Fruit fly (Drosophila melanogaster): ENCODE measurements around the gene Dbct.

Dbct gene

dm6 chrX:15085777-15086510, at the start of gene Dbct, which contains the start of gene CG15027 (continued):
- TF ChIP-seq Scr (GFP tag; IDR thresholded peaks at IDR 0.05; ENCODE audit: partially characterized antibody) (peak; percentile 84), CG16813 (GFP tag; IDR thresholded peaks at IDR 0.05; ENCODE audit: partially characterized antibody) (peak; percentile 78), Doc2 (GFP tag; IDR thresholded peaks at IDR 0.05) (no peak), zf30C (GFP tag; optimal IDR thresholded peaks at IDR 0.05) (peak; percentile 89), Xrp1 (GFP tag; IDR thresholded peaks at IDR 0.05) (peak; percentile 83), CG12155 (GFP tag; optimal IDR thresholded peaks at IDR 0.05) (peak; percentile 63), CG6654 (GFP tag; optimal IDR thresholded peaks at IDR 0.05) (no peak), schlank (tag; optimal IDR thresholded peaks at IDR 0.05) (no peak), Usf (GFP tag; optimal IDR thresholded peaks at IDR 0.05) (no peak), Blimp-1 (GFP tag; optimal IDR thresholded peaks at IDR 0.05) (peak; percentile 47), CG17359 (tag; optimal IDR thresholded peaks at IDR 0.05) (peak; percentile 54), CG4328 (GFP tag; optimal IDR thresholded peaks at IDR 0.05) (peak; percentile 70), tin (GFP tag; optimal IDR thresholded peaks at IDR 0.05) (peak; percentile 57), CG6813 (GFP tag; optimal IDR thresholded peaks at IDR 0.05) (no peak), Optix (GFP tag; IDR thresholded peaks at IDR 0.05) (no peak), mirr (GFP tag; optimal IDR thresholded peaks at IDR 0.05) (no peak), B-H2 (GFP tag; optimal IDR thresholded peaks at IDR 0.05) (peak; percentile 70), CG13775 (GFP tag; optimal IDR thresholded peaks at IDR 0.05) (peak; percentile 68), CG18011 (GFP tag; optimal IDR thresholded peaks at IDR 0.05) (no peak), CG14050 (GFP tag; IDR thresholded peaks at IDR 0.05) (peak; percentile 22; the same call in 1 of the 3 replicates), Gug (GFP tag; IDR thresholded peaks at IDR 0.05) (0 out of 4 replicates have a peak, but pooled peaks have one; percentile 43), onecut (GFP tag; IDR thresholded peaks at IDR 0.05) (no peak), HmgD (GFP tag; optimal IDR thresholded peaks at IDR 0.05) (no peak), CG12769 (tag; optimal IDR thresholded peaks at IDR 0.05) (peak; percentile 23), ftz-f1 (GFP tag; optimal IDR thresholded peaks at IDR 0.05) (no peak), ro (GFP tag; IDR thresholded peaks at IDR 0.05) (no peak), CG7357 (GFP tag; IDR thresholded peaks at IDR 0.05) (0 out of 3 replicates have a peak, but pooled peaks have one; percentile 35), CG1233 (GFP tag; optimal IDR thresholded peaks at IDR 0.05) (peak; percentile 58), zfh1 (GFP tag; IDR thresholded peaks at IDR 0.05) (peak; percentile 73), CG17328 (GFP tag; IDR thresholded peaks at IDR 0.05) (peak; percentile 66), CG10565 (GFP tag; optimal IDR thresholded peaks at IDR 0.05) (no peak), seq (GFP tag; IDR thresholded peaks at IDR 0.05) (no peak), chif (GFP tag; optimal IDR thresholded peaks at IDR 0.05) (peak in 1 of 2 experiments; percentile 5), CG6272 (GFP tag; IDR thresholded peaks at IDR 0.05) (peak; percentile 74), fd64A (GFP tag; optimal IDR thresholded peaks at IDR 0.05) (no peak), Mad (GFP tag; optimal IDR thresholded peaks at IDR 0.05) (peak; percentile 30), sima (GFP tag; optimal IDR thresholded peaks at IDR 0.05) (no peak), CG2712 (tag; optimal IDR thresholded peaks at IDR 0.05) (peak; percentile 76), Awh (GFP tag; IDR thresholded peaks at IDR 0.05) (0 out of 2 replicates have a peak, but pooled peaks have one; percentile 35), CG10431 (GFP tag; optimal IDR thresholded peaks at IDR 0.05) (no peak), Dp (GFP tag; optimal IDR thresholded peaks at IDR 0.05) (peak; percentile 11), CG1792 (GFP tag; optimal IDR thresholded peaks at IDR 0.05) (no peak), tup (GFP tag; optimal IDR thresholded peaks at IDR 0.05) (no peak), CG13287 (GFP tag; IDR thresholded peaks at IDR 0.05; ENCODE audit: partially characterized antibody) (peak; percentile 84), CG17612 (GFP tag; IDR thresholded peaks at IDR 0.05) (no peak), Hand (GFP tag; optimal IDR thresholded peaks at IDR 0.05) (no peak), CG10543 (GFP tag; optimal IDR thresholded peaks at IDR 0.05) (peak; percentile 79), CG11398 (GFP tag; optimal IDR thresholded peaks at IDR 0.05) (no peak), CG17802 (tag; optimal IDR thresholded peaks at IDR 0.05) (no peak)

Measured in whole organism, embryonic.